Worm (Caenorhabditis elegans) whole organism, late embryonic: Measurements from ENCODE around the gene T25F10.1.

ENCODE experiments used
- hlh-8 ChIP-seq: sonication (generic microtip); optimal IDR thresholded peaks from 2 replicates; lab custom pipeline; 2016; ENCODE audit warnings: missing genotype, missing genetic modification characterization, missing compliant biosample characterization
- pha-4 ChIP-seq: fragments of 150-350 bp; optimal IDR thresholded peaks from 2 replicates; lab custom pipeline; 2018; ENCODE audit warnings: missing biosample characterization, missing genetic modification reagents, missing genetic modification characterization
- unc-86 ChIP-seq: sonication (generic microtip); optimal IDR thresholded peaks from 2 replicates; lab custom pipeline; 2016; ENCODE audit warnings: missing genetic modification characterization, missing compliant biosample characterization

- no peak for TF ChIP-seq pha-4 (tag; lab: Kevin White, UChicago)
- no peak for TF ChIP-seq unc-86 (tag; lab: Kevin White, UChicago)
- no peak for TF ChIP-seq hlh-8 (tag; lab: Kevin White, UChicago)
Measured at ce11 chrV:6808962-6809361, 40.7 kb downstream of the T25F10.1 start, which contains the start of gene dmsr-16.
